Worm (Caenorhabditis elegans) whole organism, young adult: ENCODE results near the gene K03A11.1.

Experiments used
- B0336.3 ChIP-seq: fragments of 200-800 bp; sonication (Bioruptor generic); IDR thresholded peaks from 2 replicates; pipeline ENCODE4 v1.3.6; 2022; ENCODE audit warnings: missing genetic modification characterization, missing compliant biosample characterization
- C06A6.2 ChIP-seq: fragments of 200-800 bp; sonication (Bioruptor generic); conservative IDR thresholded peaks from 2 replicates; pipeline ENCODE4 v1.3.6; 2022; ENCODE audit warnings: missing genetic modification characterization, missing compliant biosample characterization
- D2030.7 ChIP-seq: fragments of 200-800 bp; sonication (Bioruptor generic); IDR thresholded peaks from 2 replicates; pipeline ENCODE4 v1.3.6; 2022; ENCODE audit warnings: missing genetic modification reagents, missing genetic modification characterization, missing compliant biosample characterization
- F22D6.2 ChIP-seq: sonication (generic microtip); optimal IDR thresholded peaks from 2 replicates; lab custom pipeline; 2016; ENCODE audit warnings: mild to moderate bottlenecking, missing genetic modification characterization, missing compliant biosample characterization
- F33H1.4 ChIP-seq: fragments of 200-800 bp; sonication (Bioruptor generic); IDR thresholded peaks from 2 replicates; pipeline ENCODE4 v1.3.6; 2022; ENCODE audit warnings: missing genetic modification reagents, missing genetic modification characterization, missing compliant biosample characterization
- F57A8.1 ChIP-seq: fragments of 200-800 bp; sonication (Bioruptor generic); optimal IDR thresholded peaks from 2 replicates; lab custom pipeline; 2018; ENCODE audit warnings: mild to moderate bottlenecking, missing genetic modification characterization, moderate library complexity, missing compliant biosample characterization
- K12H6.12 ChIP-seq: fragments of 200-800 bp; sonication (Bioruptor generic); optimal IDR thresholded peaks from 2 replicates; lab custom pipeline; 2018; ENCODE audit warnings: mild to moderate bottlenecking, missing genetic modification characterization, missing compliant biosample characterization
- T07F8.4 ChIP-seq: sonication (generic microtip); optimal IDR thresholded peaks from 2 replicates; lab custom pipeline; 2016; ENCODE audit warnings: mild to moderate bottlenecking, missing genetic modification characterization, moderate library complexity, missing compliant biosample characterization
- Y53G8AR.9 ChIP-seq: fragments of 200-800 bp; sonication (Bioruptor generic); conservative IDR thresholded peaks from 2 replicates; pipeline ENCODE4 v1.3.6; 2022; ENCODE audit warnings: missing genetic modification reagents, missing genetic modification characterization, missing compliant biosample characterization
- Y67H2A.10 ChIP-seq: fragments of 200-800 bp; sonication (Bioruptor generic); conservative IDR thresholded peaks from 2 replicates; pipeline ENCODE4 v1.3.6; 2022; ENCODE audit warnings: missing genetic modification reagents, missing genetic modification characterization, missing compliant biosample characterization
- ZK185.1 ChIP-seq: sonication (generic microtip); optimal IDR thresholded peaks from 2 replicates; lab custom pipeline; 2016; ENCODE audit warnings: mild to moderate bottlenecking, missing genetic modification characterization, missing compliant biosample characterization; ENCODE audit not compliant: poor library complexity, severe bottlenecking
- ama-1 ChIP-seq, 3 experiments: fragments of 150-350 bp in 1 of 3; sonication (generic microtip) in 2 of 3; optimal IDR thresholded peaks; 2 replicates each; lab custom pipeline; 2014 to 2018; ENCODE audit warnings: missing biosample characterization in 2 of 3, missing genetic modification characterization in 2 of 3, missing genetic modification reagents in 2 of 3
- aptf-2 ChIP-seq: fragments of 200-800 bp; sonication (Bioruptor generic); conservative IDR thresholded peaks from 2 replicates; pipeline ENCODE4 v1.3.6; 2022; ENCODE audit warnings: missing genetic modification reagents, missing genetic modification characterization, missing compliant biosample characterization
- atf-7 ChIP-seq: sonication (generic microtip); optimal IDR thresholded peaks from 2 replicates; lab custom pipeline; 2017; ENCODE audit warnings: mild to moderate bottlenecking, missing genetic modification characterization, missing compliant biosample characterization
- attf-6 ChIP-seq: fragments of 200-800 bp; sonication (Bioruptor generic); IDR thresholded peaks from 2 replicates; pipeline ENCODE4 v1.3.6; 2022; ENCODE audit warnings: missing genetic modification reagents, missing genetic modification characterization, missing compliant biosample characterization
- bed-2 ChIP-seq: fragments of 200-800 bp; sonication (Bioruptor generic); IDR thresholded peaks from 2 replicates; pipeline ENCODE4 v1.3.6; 2022; ENCODE audit warnings: missing genetic modification reagents, missing genetic modification characterization, missing compliant biosample characterization
- cebp-1 ChIP-seq, 2 experiments: fragments of 200-800 bp in 1 of 2; sonication (Bioruptor generic) in 1 of 2; sonication (generic microtip) in 1 of 2; IDR thresholded peaks in 1 of 2; optimal IDR thresholded peaks in 1 of 2; 2 replicates each; pipeline versions ENCODE4 v1.3.6 to Lab custom; 2017 to 2022; ENCODE audit warnings: missing compliant biosample characterization in 2 of 2, missing genetic modification characterization in 2 of 2, mild to moderate bottlenecking in 1 of 2, missing genetic modification reagents in 1 of 2, moderate library complexity in 1 of 2
- cebp-2 ChIP-seq: fragments of 200-800 bp; sonication (Bioruptor generic); IDR thresholded peaks from 2 replicates; pipeline ENCODE4 v1.3.6; 2022; ENCODE audit warnings: missing genetic modification characterization, missing compliant biosample characterization
- ceh-100 ChIP-seq: fragments of 200-800 bp; sonication (Bioruptor generic); IDR thresholded peaks from 2 replicates; pipeline ENCODE4 v1.3.6; 2022; ENCODE audit warnings: missing genetic modification reagents, missing genetic modification characterization, missing compliant biosample characterization
- ceh-40 ChIP-seq: fragments of 200-800 bp; sonication (Bioruptor generic); IDR thresholded peaks from 2 replicates; pipeline ENCODE4 v1.3.6; 2022; ENCODE audit warnings: missing genetic modification characterization, missing compliant biosample characterization
- fkh-3 ChIP-seq: sonication (generic microtip); optimal IDR thresholded peaks from 2 replicates; lab custom pipeline; 2016; ENCODE audit warnings: mild to moderate bottlenecking, missing genetic modification characterization, missing compliant biosample characterization
- gei-17 ChIP-seq: fragments of 200-800 bp; sonication (Bioruptor generic); optimal IDR thresholded peaks from 2 replicates; lab custom pipeline; 2018; ENCODE audit warnings: mild to moderate bottlenecking, missing genetic modification characterization, missing compliant biosample characterization
- him-1 ChIP-seq: sonication (generic microtip); optimal IDR thresholded peaks from 2 replicates; lab custom pipeline; 2016; ENCODE audit warnings: missing genotype, missing genetic modification reagents, missing genetic modification characterization, missing compliant biosample characterization
- hlh-12 ChIP-seq: sonication (generic microtip); optimal IDR thresholded peaks from 2 replicates; lab custom pipeline; 2016; ENCODE audit warnings: missing genetic modification characterization, missing compliant biosample characterization
- hmg-20 ChIP-seq: fragments of 200-800 bp; sonication (Bioruptor generic); IDR thresholded peaks from 2 replicates; pipeline ENCODE4 v1.3.6; 2022; ENCODE audit warnings: missing genetic modification reagents, missing genetic modification characterization, missing compliant biosample characterization
- lag-1 ChIP-seq: fragments of 200-800 bp; sonication (Bioruptor generic); IDR thresholded peaks from 2 replicates; pipeline ENCODE4 v1.3.6; 2022; ENCODE audit warnings: missing genetic modification reagents, missing genetic modification characterization, missing compliant biosample characterization
- let-607 ChIP-seq, 2 experiments: fragments of 200-800 bp in 1 of 2; sonication (Bioruptor generic) in 1 of 2; sonication (generic microtip) in 1 of 2; optimal IDR thresholded peaks; 2 replicates each; lab custom pipeline; 2016 to 2018; ENCODE audit warnings: mild to moderate bottlenecking in 2 of 2, missing compliant biosample characterization in 2 of 2, missing genetic modification characterization in 2 of 2, moderate library complexity in 2 of 2, missing genotype in 1 of 2
- lin-35 ChIP-seq, 3 experiments: fragments of 150-350 bp in 2 of 3; sonication (generic microtip) in 1 of 3; optimal IDR thresholded peaks; 2 replicates each; lab custom pipeline; 2014 to 2018; ENCODE audit warnings: missing biosample characterization in 3 of 3, missing genetic modification characterization in 3 of 3, missing genetic modification reagents in 3 of 3
- lin-54 ChIP-seq: fragments of 200-800 bp; sonication (Bioruptor generic); optimal IDR thresholded peaks from 2 replicates; lab custom pipeline; 2018; ENCODE audit warnings: mild to moderate bottlenecking, missing genetic modification characterization, missing compliant biosample characterization
- lir-1 ChIP-seq: fragments of 200-800 bp; sonication (Bioruptor generic); conservative IDR thresholded peaks from 2 replicates; pipeline ENCODE4 v1.3.6; 2022; ENCODE audit warnings: missing genetic modification reagents, missing genetic modification characterization, missing compliant biosample characterization
- madf-6 ChIP-seq: fragments of 200-800 bp; sonication (Bioruptor generic); IDR thresholded peaks from 2 replicates; pipeline ENCODE4 v1.3.6; 2022; ENCODE audit warnings: missing genetic modification reagents, missing genetic modification characterization, missing compliant biosample characterization
- madf-8 ChIP-seq: fragments of 200-800 bp; sonication (Bioruptor generic); conservative IDR thresholded peaks from 2 replicates; pipeline ENCODE4 v1.3.6; 2022; ENCODE audit warnings: missing genetic modification reagents, missing genetic modification characterization, missing compliant biosample characterization
- mcd-1 ChIP-seq: fragments of 200-800 bp; sonication (Bioruptor generic); IDR thresholded peaks from 2 replicates; pipeline ENCODE4 v1.3.6; 2022; ENCODE audit warnings: missing genetic modification reagents, missing genetic modification characterization, missing compliant biosample characterization
- mel-28 ChIP-seq: sonication (generic microtip); optimal IDR thresholded peaks from 2 replicates; lab custom pipeline; 2016; ENCODE audit warnings: borderline replicate concordance, mild to moderate bottlenecking, missing genetic modification characterization, missing compliant biosample characterization
- nhr-120 ChIP-seq: fragments of 200-800 bp; sonication (Bioruptor generic); IDR thresholded peaks from 2 replicates; pipeline ENCODE4 v1.3.6; 2022; ENCODE audit warnings: missing genetic modification characterization, missing compliant biosample characterization
- nhr-80 ChIP-seq: sonication (generic microtip); optimal IDR thresholded peaks from 2 replicates; lab custom pipeline; 2016; ENCODE audit warnings: missing genetic modification characterization, missing compliant biosample characterization
- nhr-90 ChIP-seq: sonication (generic microtip); optimal IDR thresholded peaks from 2 replicates; lab custom pipeline; 2016; ENCODE audit warnings: missing genotype, mild to moderate bottlenecking, missing genetic modification characterization, missing compliant biosample characterization
- rec-8 ChIP-seq, 2 experiments: sonication (generic microtip); optimal IDR thresholded peaks; 2 replicates each; lab custom pipeline; 2016; ENCODE audit warnings: mild to moderate bottlenecking in 2 of 2, missing genetic modification characterization in 2 of 2, missing genetic modification reagents in 2 of 2, missing genotype in 2 of 2, missing biosample characterization in 1 of 2, missing compliant biosample characterization in 1 of 2, moderate library complexity in 1 of 2
- sea-2 ChIP-seq: fragments of 200-800 bp; sonication (Bioruptor generic); IDR thresholded peaks from 2 replicates; pipeline ENCODE4 v1.3.6; 2022; ENCODE audit warnings: missing genetic modification characterization, missing compliant biosample characterization
- snpc-1.1 ChIP-seq: sonication (generic microtip); optimal IDR thresholded peaks from 2 replicates; lab custom pipeline; 2017; ENCODE audit warnings: missing genetic modification characterization, mild to moderate bottlenecking, missing compliant biosample characterization, antibody characterized with exemption, moderate library complexity, missing genotype, missing genetic modification reagents; ENCODE audit not compliant: insufficient read depth
- snpc-1.3 ChIP-seq: sonication (generic microtip); optimal IDR thresholded peaks from 2 replicates; lab custom pipeline; 2017; ENCODE audit warnings: missing genetic modification characterization, mild to moderate bottlenecking, missing compliant biosample characterization, antibody characterized with exemption, moderate library complexity, missing genotype, missing genetic modification reagents; ENCODE audit not compliant: insufficient read depth
- snpc-3.4 ChIP-seq: sonication (generic microtip); optimal IDR thresholded peaks from 2 replicates; lab custom pipeline; 2017; ENCODE audit warnings: missing genetic modification characterization, mild to moderate bottlenecking, missing compliant biosample characterization, antibody characterized with exemption, moderate library complexity, missing genotype, missing genetic modification reagents
- sptf-2 ChIP-seq: fragments of 200-800 bp; sonication (Bioruptor generic); optimal IDR thresholded peaks from 2 replicates; lab custom pipeline; 2018; ENCODE audit warnings: mild to moderate bottlenecking, missing genetic modification characterization, missing compliant biosample characterization
- tbp1 ChIP-seq: fragments of 200-800 bp; sonication (Bioruptor generic); optimal IDR thresholded peaks from 2 replicates; lab custom pipeline; 2018; ENCODE audit warnings: mild to moderate bottlenecking, missing genetic modification characterization, missing compliant biosample characterization
- ztf-18 ChIP-seq: sonication (generic microtip); optimal IDR thresholded peaks from 2 replicates; lab custom pipeline; 2016; ENCODE audit warnings: missing genotype, mild to moderate bottlenecking, missing genetic modification characterization, missing compliant biosample characterization
- ztf-3 ChIP-seq: fragments of 200-800 bp; sonication (Bioruptor generic); optimal IDR thresholded peaks from 2 replicates; lab custom pipeline; 2018; ENCODE audit warnings: mild to moderate bottlenecking, missing genetic modification characterization, missing compliant biosample characterization

The K03A11.1 gene

DNA sequence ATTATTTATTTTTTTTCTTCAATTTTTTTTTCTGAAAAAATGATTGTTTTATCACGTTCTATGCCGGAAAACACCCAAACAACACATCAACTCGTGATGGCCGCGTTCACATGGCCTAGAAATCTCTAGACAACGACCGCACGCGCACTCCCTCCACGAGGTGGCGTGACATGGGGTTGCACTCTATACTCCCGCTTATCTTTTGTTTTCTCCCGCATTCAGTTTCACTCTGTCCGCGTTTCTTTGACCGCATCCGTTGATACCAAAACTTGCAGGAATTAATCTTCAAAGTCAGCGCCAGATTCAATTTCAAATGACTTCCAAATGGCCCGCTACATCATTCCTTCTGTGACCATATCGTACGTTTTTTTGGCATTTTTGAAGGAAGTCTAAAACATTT, 53.5 kb downstream of the K03A11.1 start, which contains the start of gene F17H10.1:
TSS of gene F17H10.1 (plus strand) at position 276 of the 400 bp plus-strand sequence.
- TF ChIP-seq Y53G8AR.9 (no peak; the same call in 1 of the 2 replicates), ztf-18 (peak; percentile 40), lag-1 (no peak), rec-8 (tag; optimal IDR thresholded peaks at IDR 0.05; lab: Kevin White, UChicago) (no peak), T07F8.4 (no peak), gei-17 (GFP tag; lab: Kevin White, UChicago) (peak; percentile 71), nhr-120 (GFP tag; lab: Robert Waterston, UW) (no peak), D2030.7 (GFP tag; lab: Robert Waterston, UW) (no peak), lin-35 (GFP tag; optimal IDR thresholded peaks at IDR 0.05; lab: Kevin White, UChicago) (no peak), snpc-3.4 (tag; lab: Kevin White, UChicago) (no peak), hlh-12 (no peak), bed-2 (no peak), ZK185.1 (tag; lab: Kevin White, UChicago) (peak; percentile 54), tbp1 (GFP tag; lab: Kevin White, UChicago) (peak; percentile 66), snpc-1.3 (no peak), Y67H2A.10 (GFP tag; lab: Robert Waterston, UW) (no peak), atf-7 (peak; percentile 85), F22D6.2 (peak; percentile 80), ceh-100 (GFP tag; lab: Robert Waterston, UW) (no peak), sptf-2 (no peak), nhr-90 (tag; lab: Kevin White, UChicago) (peak; percentile 48), C06A6.2 (GFP tag; lab: Robert Waterston, UW) (peak; percentile 68), cebp-1 (GFP tag; IDR thresholded peaks at IDR 0.05; lab: Robert Waterston, UW) (0 out of 2 replicates have a peak, but pooled peaks have one; percentile 44), cebp-1 (tag; optimal IDR thresholded peaks at IDR 0.05; lab: Kevin White, UChicago) (peak; percentile 82), lir-1 (GFP tag; lab: Robert Waterston, UW) (peak; percentile 64), B0336.3 (peak; percentile 83), mcd-1 (GFP tag; lab: Robert Waterston, UW) (peak; percentile 61), aptf-2 (GFP tag; lab: Robert Waterston, UW) (no peak), lin-54 (GFP tag; lab: Kevin White, UChicago) (peak; percentile 39), nhr-80 (peak; percentile 88), K12H6.12 (tag; lab: Kevin White, UChicago) (peak; percentile 63), let-607 (tag; optimal IDR thresholded peaks at IDR 0.05; lab: Kevin White, UChicago) (peak in 1 of 2 experiments; percentile 76), F57A8.1 (no peak), madf-6 (GFP tag; lab: Robert Waterston, UW) (peak; percentile 36), madf-8 (no peak), snpc-1.1 (no peak), ztf-3 (GFP tag; lab: Kevin White, UChicago) (peak; percentile 43), sea-2 (GFP tag; lab: Robert Waterston, UW) (0 out of 2 replicates have a peak, but pooled peaks have one; percentile 75), mel-28 (tag; lab: Kevin White, UChicago) (no peak), fkh-3 (tag; lab: Kevin White, UChicago) (no peak), ama-1 (optimal IDR thresholded peaks at IDR 0.05; lab: Kevin White, UChicago) (peak; percentile 36), ama-1 (GFP tag; optimal IDR thresholded peaks at IDR 0.05; lab: Kevin White, UChicago) (no peak), attf-6 (GFP tag; lab: Robert Waterston, UW) (no peak), ceh-40 (GFP tag; lab: Robert Waterston, UW) (0 out of 2 replicates have a peak, but pooled peaks have one; percentile 59), cebp-2 (no peak), F33H1.4 (no peak), him-1 (tag; lab: Kevin White, UChicago) (no peak), hmg-20 (GFP tag; lab: Robert Waterston, UW) (no peak)
